Fruit fly (Drosophila melanogaster) whole organism, embryonic: ENCODE results near the gene tral.
A peak's percentile ranks its signal among the peaks of the same experiment; 100 is the strongest.

Experiments
- Bgb ChIP-seq: fragments of 200-800 bp; sonication (Bioruptor generic); IDR thresholded peaks from 2 replicates; pipeline ENCODE4 v1.3.6; 2022; ENCODE audit warnings: missing biosample characterization, missing genetic modification characterization; ENCODE audit not compliant: partially characterized antibody
- Blimp-1 ChIP-seq: fragments of 200-800 bp; sonication (Bioruptor generic); optimal IDR thresholded peaks from 3 replicates; lab custom pipeline; 2018; ENCODE audit warnings: missing biosample characterization, missing genetic modification characterization, mild to moderate bottlenecking, moderate library complexity, missing genetic modification reagents
- CG11085 ChIP-seq: fragments of 200-800 bp; sonication (Bioruptor generic); IDR thresholded peaks from 2 replicates; pipeline ENCODE4 v1.3.6; 2022; ENCODE audit warnings: missing biosample characterization, missing genetic modification characterization
- CG11560 ChIP-seq: fragments of 200-800 bp; sonication (Bioruptor generic); IDR thresholded peaks from 3 replicates; pipeline ENCODE4 v1.3.6; 2022; ENCODE audit warnings: missing biosample characterization, missing genetic modification characterization
- CG11695 ChIP-seq: fragments of 200-800 bp; sonication (Bioruptor generic); IDR thresholded peaks from 3 replicates; pipeline ENCODE4 v1.3.6; 2022; ENCODE audit warnings: missing biosample characterization, missing genetic modification characterization
- CG12219 ChIP-seq: fragments of 200-800 bp; sonication (Bioruptor generic); optimal IDR thresholded peaks from 3 replicates; lab custom pipeline; 2018; ENCODE audit warnings: missing biosample characterization, mild to moderate bottlenecking, missing genetic modification characterization
- CG12942 ChIP-seq: fragments of 200-800 bp; sonication (Bioruptor generic); optimal IDR thresholded peaks from 3 replicates; lab custom pipeline; 2016; ENCODE audit warnings: missing biosample characterization, missing genetic modification characterization
- CG13624 ChIP-seq: fragments of 200-800 bp; sonication (Bioruptor generic); optimal IDR thresholded peaks from 2 replicates; lab custom pipeline; 2016; ENCODE audit warnings: missing biosample characterization, missing genetic modification characterization
- CG13775 ChIP-seq: fragments of 200-800 bp; sonication (Bioruptor generic); optimal IDR thresholded peaks from 3 replicates; lab custom pipeline; 2017; ENCODE audit warnings: missing biosample characterization, mild to moderate bottlenecking, missing genetic modification characterization
- CG13894 ChIP-seq: fragments of 200-800 bp; sonication (Bioruptor generic); optimal IDR thresholded peaks from 3 replicates; lab custom pipeline; 2018; ENCODE audit warnings: missing biosample characterization, mild to moderate bottlenecking, missing genetic modification characterization, moderate library complexity
- CG15011 ChIP-seq: fragments of 200-800 bp; sonication (Bioruptor generic); optimal IDR thresholded peaks from 3 replicates; lab custom pipeline; 2018; ENCODE audit warnings: missing biosample characterization, mild to moderate bottlenecking, missing genetic modification characterization
- CG2120 ChIP-seq: fragments of 200-800 bp; sonication (Bioruptor generic); optimal IDR thresholded peaks from 3 replicates; lab custom pipeline; 2016; ENCODE audit warnings: missing biosample characterization, missing genetic modification characterization
- CG2889 ChIP-seq: fragments of 200-800 bp; sonication (Bioruptor generic); IDR thresholded peaks from 3 replicates; pipeline ENCODE4 v1.3.6; 2022; ENCODE audit warnings: missing biosample characterization, missing genetic modification characterization
- CG30403 ChIP-seq: fragments of 200-800 bp; sonication (Bioruptor generic); optimal IDR thresholded peaks from 3 replicates; lab custom pipeline; 2016; ENCODE audit warnings: missing biosample characterization, missing genetic modification characterization
- CG34422 ChIP-seq: fragments of 200-800 bp; sonication (Bioruptor generic); IDR thresholded peaks from 3 replicates; pipeline ENCODE4 v1.3.6; 2022; ENCODE audit warnings: missing biosample characterization, missing genetic modification characterization
- CG4424 ChIP-seq: fragments of 200-800 bp; sonication (Bioruptor generic); optimal IDR thresholded peaks from 3 replicates; lab custom pipeline; 2016; ENCODE audit warnings: missing biosample characterization, missing genetic modification characterization
- CG5245 ChIP-seq: fragments of 200-800 bp; sonication (Bioruptor generic); optimal IDR thresholded peaks from 3 replicates; lab custom pipeline; 2016; ENCODE audit warnings: missing biosample characterization, missing genetic modification characterization
- CG6854 ChIP-seq: fragments of 200-800 bp; sonication (Bioruptor generic); optimal IDR thresholded peaks from 3 replicates; lab custom pipeline; 2017; ENCODE audit warnings: missing biosample characterization, mild to moderate bottlenecking, missing genetic modification characterization
- Dp ChIP-seq: fragments of 200-800 bp; sonication (Bioruptor generic); optimal IDR thresholded peaks from 2 replicates; lab custom pipeline; 2018; ENCODE audit warnings: missing biosample characterization, mild to moderate bottlenecking, missing genetic modification characterization, moderate library complexity
- Drgx ChIP-seq: fragments of 200-800 bp; sonication (Bioruptor generic); IDR thresholded peaks from 2 replicates; pipeline ENCODE4 v1.3.6; 2022; ENCODE audit warnings: missing biosample characterization, missing genetic modification characterization
- E2f2 ChIP-seq: fragments of 200-800 bp; sonication (Bioruptor generic); IDR thresholded peaks from 2 replicates; pipeline ENCODE4 v1.3.6; 2022; ENCODE audit warnings: missing biosample characterization, missing genetic modification characterization
- Ets65A ChIP-seq: fragments of 200-800 bp; sonication (Bioruptor generic); peaks from one replicate; lab custom pipeline; 2016; ENCODE audit warnings: missing biosample characterization, missing genetic modification characterization
- Ets97D ChIP-seq: fragments of 200-800 bp; sonication (Bioruptor generic); optimal IDR thresholded peaks from 3 replicates; lab custom pipeline; 2016; ENCODE audit warnings: missing biosample characterization, missing genetic modification characterization
- Hmr ChIP-seq: fragments of 200-800 bp; sonication (Bioruptor generic); optimal IDR thresholded peaks from 3 replicates; lab custom pipeline; 2017; ENCODE audit warnings: mild to moderate bottlenecking, missing biosample characterization, missing genetic modification reagents, missing genetic modification characterization
- Hr39 ChIP-seq: fragments of >200 bp; optimal IDR thresholded peaks from 2 replicates; lab custom pipeline; 2017
- Lpt ChIP-seq: fragments of >200 bp; optimal IDR thresholded peaks from 2 replicates; lab custom pipeline; 2018; ENCODE audit warnings: missing biosample characterization, missing genetic modification characterization
- MBD-R2 ChIP-seq: fragments of 200-800 bp; sonication (Bioruptor generic); IDR thresholded peaks from 2 replicates; pipeline ENCODE4 v1.3.6; 2022; ENCODE audit warnings: missing biosample characterization, missing genetic modification characterization
- NC2α ChIP-seq: fragments of 200-800 bp; sonication (Bioruptor generic); optimal IDR thresholded peaks from 2 replicates; lab custom pipeline; 2016; ENCODE audit warnings: missing biosample characterization, missing genetic modification characterization
- Xbp1 ChIP-seq: fragments of 200-800 bp; sonication (Bioruptor generic); optimal IDR thresholded peaks from 3 replicates; lab custom pipeline; 2016; ENCODE audit warnings: missing biosample characterization, mild to moderate bottlenecking, missing genetic modification characterization
- abd-A ChIP-seq: fragments of 200-800 bp; sonication (Bioruptor generic); optimal IDR thresholded peaks from 3 replicates; lab custom pipeline; 2019; ENCODE audit warnings: missing biosample characterization, mild to moderate bottlenecking, missing genetic modification characterization, moderate library complexity
- amos ChIP-seq: fragments of 200-800 bp; sonication (Bioruptor generic); IDR thresholded peaks from 2 replicates; pipeline ENCODE4 v1.3.6; 2022; ENCODE audit warnings: missing biosample characterization, missing genetic modification characterization; ENCODE audit not compliant: partially characterized antibody
- br ChIP-seq: fragments of >200 bp; optimal IDR thresholded peaks from 2 replicates; lab custom pipeline; 2017
- cas ChIP-seq: fragments of 200-800 bp; sonication (Bioruptor generic); IDR thresholded peaks from 2 replicates; pipeline ENCODE4 v1.3.6; 2022; ENCODE audit warnings: missing biosample characterization, missing genetic modification characterization
- gce ChIP-seq: fragments of 200-800 bp; sonication (Bioruptor generic); IDR thresholded peaks from 3 replicates; pipeline ENCODE4 v1.3.6; 2022; ENCODE audit warnings: missing biosample characterization, missing genetic modification characterization
- gcm2 ChIP-seq: fragments of 200-800 bp; sonication (Bioruptor generic); optimal IDR thresholded peaks from 2 replicates; lab custom pipeline; 2016; ENCODE audit warnings: missing biosample characterization, missing genetic modification characterization
- gfzf ChIP-seq: fragments of 200-800 bp; sonication (Bioruptor generic); optimal IDR thresholded peaks from 2 replicates; lab custom pipeline; 2016; ENCODE audit warnings: missing biosample characterization, mild to moderate bottlenecking, missing genetic modification characterization, moderate library complexity
- kah ChIP-seq: fragments of 200-800 bp; sonication (Bioruptor generic); optimal IDR thresholded peaks from 2 replicates; lab custom pipeline; 2018; ENCODE audit warnings: missing biosample characterization, mild to moderate bottlenecking, missing genetic modification characterization
- lov ChIP-seq, 2 experiments: fragments of 200-800 bp in 1 of 2; fragments of >200 bp in 1 of 2; sonication (Bioruptor generic) in 1 of 2; IDR thresholded peaks in 1 of 2; optimal IDR thresholded peaks in 1 of 2; 2 replicates in 1 of 2; 3 replicates in 1 of 2; pipeline versions ENCODE4 v1.3.6 to Lab custom; 2017 to 2022; ENCODE audit warnings: missing biosample characterization in 1 of 2, missing genetic modification characterization in 1 of 2
- nerfin-2 ChIP-seq: fragments of 200-800 bp; sonication (Bioruptor generic); IDR thresholded peaks from 2 replicates; pipeline ENCODE4 v1.3.6; 2022; ENCODE audit warnings: missing biosample characterization, missing genetic modification characterization; ENCODE audit not compliant: partially characterized antibody
- nom ChIP-seq: fragments of 200-800 bp; sonication (Bioruptor generic); optimal IDR thresholded peaks from 2 replicates; lab custom pipeline; 2017; ENCODE audit warnings: missing biosample characterization, missing genetic modification characterization, mild to moderate bottlenecking, moderate library complexity, missing genetic modification reagents
- p53 ChIP-seq: fragments of 200-800 bp; sonication (Bioruptor generic); optimal IDR thresholded peaks from 2 replicates; lab custom pipeline; 2016; ENCODE audit warnings: missing biosample characterization, missing genetic modification characterization
- phol ChIP-seq: fragments of 200-800 bp; sonication (Bioruptor generic); optimal IDR thresholded peaks from 3 replicates; lab custom pipeline; 2018; ENCODE audit warnings: missing biosample characterization, mild to moderate bottlenecking, missing genetic modification characterization, moderate library complexity
- pnt ChIP-seq: fragments of 200-800 bp; sonication (Bioruptor generic); optimal IDR thresholded peaks from 3 replicates; lab custom pipeline; 2016; ENCODE audit warnings: missing biosample characterization, missing genetic modification characterization
- pzg ChIP-seq: fragments of 200-800 bp; sonication (Bioruptor generic); optimal IDR thresholded peaks from 3 replicates; lab custom pipeline; 2018; ENCODE audit warnings: missing biosample characterization, mild to moderate bottlenecking, missing genetic modification characterization, moderate library complexity
- scrt ChIP-seq: fragments of 200-800 bp; sonication (Bioruptor generic); optimal IDR thresholded peaks from 2 replicates; lab custom pipeline; 2018; ENCODE audit warnings: missing biosample characterization, mild to moderate bottlenecking, missing genetic modification characterization, moderate library complexity
- sens ChIP-seq: fragments of 200-800 bp; sonication (Bioruptor generic); peaks from one replicate; lab custom pipeline; 2016; ENCODE audit warnings: missing biosample characterization, missing genetic modification characterization
- seq ChIP-seq: fragments of 200-800 bp; sonication (Bioruptor generic); IDR thresholded peaks from 2 replicates; pipeline ENCODE4 v1.3.6; 2022; ENCODE audit warnings: missing biosample characterization, missing genetic modification characterization
- sim ChIP-seq: fragments of 200-800 bp; sonication (Bioruptor generic); IDR thresholded peaks from 2 replicates; pipeline ENCODE4 v1.3.6; 2022; ENCODE audit warnings: missing biosample characterization, missing genetic modification characterization
- trem ChIP-seq: fragments of 200-800 bp; optimal IDR thresholded peaks from 3 replicates; lab custom pipeline; 2019; ENCODE audit warnings: missing biosample characterization, mild to moderate bottlenecking, missing genetic modification characterization, moderate library complexity
- ttk ChIP-seq: fragments of 200-800 bp; sonication (Bioruptor generic); IDR thresholded peaks from 2 replicates; pipeline ENCODE4 v2.1.2; 2022; ENCODE audit warnings: missing biosample characterization, missing genetic modification characterization
- tx ChIP-seq: fragments of 200-800 bp; sonication (Bioruptor generic); optimal IDR thresholded peaks from 2 replicates; lab custom pipeline; 2016; ENCODE audit warnings: missing biosample characterization, missing genetic modification characterization
- unc-4 ChIP-seq: fragments of 200-800 bp; sonication (Bioruptor generic); IDR thresholded peaks from 2 replicates; pipeline ENCODE4 v1.3.6; 2022; ENCODE audit warnings: missing biosample characterization, missing genetic modification characterization; ENCODE audit not compliant: partially characterized antibody

Gene tral

DNA sequence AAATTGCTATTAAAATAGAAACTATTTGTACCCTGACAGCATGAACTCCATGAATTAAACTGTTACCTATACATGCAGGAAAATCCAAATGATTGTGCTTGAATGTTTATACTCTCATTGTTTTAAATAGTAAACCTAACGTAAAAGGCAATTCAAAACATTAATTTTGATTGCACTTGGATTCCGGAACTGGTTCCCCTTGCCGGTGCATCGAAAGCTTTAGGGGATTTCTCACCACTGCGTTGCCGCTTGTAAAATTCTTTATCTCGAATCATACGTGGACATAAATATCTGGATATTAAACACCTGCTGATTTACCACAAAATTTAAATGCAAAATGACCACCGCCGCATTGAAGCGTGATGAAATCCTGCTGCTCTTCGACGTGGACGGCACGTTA is 19.5 kb downstream of the tral start, which contains the start of gene Pmm2 (continued):
- TF ChIP-seq CG12942 (no peak), kah (GFP tag; lab: Kevin White, UChicago) (peak; percentile 25), amos (GFP tag; lab: Robert Waterston, UW) (peak; percentile 24; the same call in 1 of the 2 replicates), CG34422 (GFP tag; lab: Robert Waterston, UW) (peak; percentile 56; the same call in 1 of the 3 replicates), CG5245 (GFP tag; lab: Kevin White, UChicago) (no peak), MBD-R2 (GFP tag; lab: Robert Waterston, UW) (peak; percentile 42; the same call in 1 of the 2 replicates), pzg (GFP tag; lab: Kevin White, UChicago) (peak; percentile 36), nerfin-2 (GFP tag; lab: Robert Waterston, UW) (0 out of 2 replicates have a peak, but pooled peaks have one; percentile 18), CG12219 (no peak), CG4424 (GFP tag; lab: Kevin White, UChicago) (no peak), CG13894 (tag; lab: Kevin White, UChicago) (no peak), Drgx (GFP tag; lab: Robert Waterston, UW) (no peak), p53 (GFP tag; lab: Kevin White, UChicago) (no peak), sens (GFP tag; lab: Kevin White, UChicago) (peak; percentile 57), CG11085 (GFP tag; lab: Robert Waterston, UW) (no peak), unc-4 (GFP tag; lab: Robert Waterston, UW) (no peak), Dp (GFP tag; lab: Kevin White, UChicago) (peak; percentile 26), E2f2 (GFP tag; lab: Robert Waterston, UW) (peak; percentile 63), scrt (GFP tag; lab: Kevin White, UChicago) (no peak), NC2α (no peak), Ets65A (GFP tag; lab: Kevin White, UChicago) (no peak), lov (optimal IDR thresholded peaks at IDR 0.05; lab: Kevin White, UChicago) (no peak), lov (GFP tag; IDR thresholded peaks at IDR 0.05; lab: Robert Waterston, UW) (no peak), phol (tag; lab: Kevin White, UChicago) (no peak), gcm2 (GFP tag; lab: Kevin White, UChicago) (no peak), ttk (GFP tag; lab: Robert Waterston, UW) (no peak), gfzf (GFP tag; lab: Kevin White, UChicago) (peak; percentile 71), Ets97D (GFP tag; lab: Kevin White, UChicago) (no peak), seq (no peak), trem (tag; lab: Kevin White, UChicago) (peak; percentile 3), br (lab: Kevin White, UChicago) (no peak), gce (GFP tag; lab: Robert Waterston, UW) (no peak), cas (no peak), Lpt (no peak), abd-A (no peak), pnt (GFP tag; lab: Kevin White, UChicago) (no peak), Bgb (GFP tag; lab: Robert Waterston, UW) (no peak; the same call in 1 of the 2 replicates), CG30403 (no peak), CG2120 (no peak), Blimp-1 (GFP tag; lab: Kevin White, UChicago) (no peak), CG6854 (GFP tag; lab: Kevin White, UChicago) (no peak), tx (GFP tag; lab: Kevin White, UChicago) (no peak), CG13775 (no peak), nom (GFP tag; lab: Kevin White, UChicago) (no peak), sim (no peak), Hr39 (lab: Kevin White, UChicago) (no peak), CG13624 (GFP tag; lab: Kevin White, UChicago) (no peak), Hmr (GFP tag; lab: Kevin White, UChicago) (no peak), CG15011 (GFP tag; lab: Kevin White, UChicago) (no peak), CG11560 (tag; lab: Robert Waterston, UW) (no peak), CG11695 (GFP tag; lab: Robert Waterston, UW) (no peak), Xbp1 (GFP tag; lab: Kevin White, UChicago) (peak; percentile 15), CG2889 (no peak)
